Fruit fly (Drosophila melanogaster) Kc167 (cell line): ENCODE data around the gene CG9586.

Source experiments
- Sin3A ChIP-seq: fragments of >200 bp; optimal IDR thresholded peaks from 2 replicates; lab custom pipeline; 2018; ENCODE audit warnings: missing external identifiers
- h ChIP-seq: fragments of >200 bp; optimal IDR thresholded peaks from 3 replicates; lab custom pipeline; 2018; ENCODE audit warnings: missing external identifiers
- insv ChIP-seq: fragments of >200 bp; optimal IDR thresholded peaks from 3 replicates; lab custom pipeline; 2018; ENCODE audit warnings: missing external identifiers
- psq ChIP-seq: fragments of >200 bp; optimal IDR thresholded peaks from 2 replicates; lab custom pipeline; 2017; ENCODE audit warnings: missing external identifiers
- ttk ChIP-seq: sonication (Bioruptor generic); optimal IDR thresholded peaks from 2 replicates; lab custom pipeline; 2017; ENCODE audit warnings: missing external identifiers

dm6 chr2L:9164797-9165196 lies 1.5 kb downstream of the CG9586 start:
- no peak for TF ChIP-seq psq (lab: Kevin White, UChicago)
- no peak for TF ChIP-seq ttk (lab: Kevin White, UChicago)
- no peak for TF ChIP-seq insv (lab: Kevin White, UChicago)
- TF ChIP-seq h (lab: Kevin White, UChicago) = no peak
- no peak for TF ChIP-seq Sin3A (lab: Kevin White, UChicago)
